Worm (Caenorhabditis elegans) whole organism, young adult: ENCODE results near the gene C23G10.11.

Source experiments
- B0019.2 ChIP-seq: fragments of 200-800 bp; sonication (Bioruptor generic); conservative IDR thresholded peaks from 2 replicates; pipeline ENCODE4 v1.3.6; 2022; ENCODE audit warnings: missing genetic modification reagents, missing genetic modification characterization, missing compliant biosample characterization
- B0035.1 ChIP-seq: sonication (generic microtip); optimal IDR thresholded peaks from 2 replicates; lab custom pipeline; 2016; ENCODE audit warnings: missing genetic modification characterization, mild to moderate bottlenecking, missing compliant biosample characterization, missing genotype, missing genetic modification reagents
- B0261.1 ChIP-seq: sonication (generic microtip); optimal IDR thresholded peaks from 2 replicates; lab custom pipeline; 2016; ENCODE audit warnings: mild to moderate bottlenecking, missing genetic modification characterization, moderate library complexity, missing compliant biosample characterization
- F37B4.10 ChIP-seq: fragments of 200-800 bp; sonication (Bioruptor generic); IDR thresholded peaks from 2 replicates; pipeline ENCODE4 v1.3.6; 2022; ENCODE audit warnings: missing genetic modification characterization, missing compliant biosample characterization
- F49E8.2 ChIP-seq: sonication (generic microtip); optimal IDR thresholded peaks from 3 replicates; lab custom pipeline; 2017; ENCODE audit warnings: missing genetic modification characterization, mild to moderate bottlenecking, missing compliant biosample characterization, antibody characterized with exemption, moderate library complexity; ENCODE audit not compliant: insufficient read depth
- F55B11.4 ChIP-seq: sonication (generic microtip); optimal IDR thresholded peaks from 2 replicates; lab custom pipeline; 2016; ENCODE audit warnings: missing compliant biosample characterization, missing genetic modification characterization, borderline replicate concordance; ENCODE audit not compliant: insufficient read depth
- K11D2.4 ChIP-seq: fragments of 200-800 bp; sonication (Bioruptor generic); IDR thresholded peaks from 2 replicates; pipeline ENCODE4 v1.3.6; 2022; ENCODE audit warnings: missing genetic modification reagents, missing genetic modification characterization, missing compliant biosample characterization
- K12H6.12 ChIP-seq: fragments of 200-800 bp; sonication (Bioruptor generic); optimal IDR thresholded peaks from 2 replicates; lab custom pipeline; 2018; ENCODE audit warnings: mild to moderate bottlenecking, missing genetic modification characterization, missing compliant biosample characterization
- T07F8.4 ChIP-seq: sonication (generic microtip); optimal IDR thresholded peaks from 2 replicates; lab custom pipeline; 2016; ENCODE audit warnings: mild to moderate bottlenecking, missing genetic modification characterization, moderate library complexity, missing compliant biosample characterization
- Y79H2A.3 ChIP-seq: fragments of 200-800 bp; sonication (Bioruptor generic); conservative IDR thresholded peaks from 2 replicates; pipeline ENCODE4 v1.3.6; 2022; ENCODE audit warnings: missing genetic modification reagents, missing genetic modification characterization, missing compliant biosample characterization
- aptf-2 ChIP-seq: fragments of 200-800 bp; sonication (Bioruptor generic); conservative IDR thresholded peaks from 2 replicates; pipeline ENCODE4 v1.3.6; 2022; ENCODE audit warnings: missing genetic modification reagents, missing genetic modification characterization, missing compliant biosample characterization
- aptf-3 ChIP-seq: fragments of 200-800 bp; sonication (Bioruptor generic); IDR thresholded peaks from 2 replicates; pipeline ENCODE4 v1.3.6; 2022; ENCODE audit warnings: missing genetic modification characterization, missing compliant biosample characterization
- atf-7 ChIP-seq: sonication (generic microtip); optimal IDR thresholded peaks from 2 replicates; lab custom pipeline; 2017; ENCODE audit warnings: mild to moderate bottlenecking, missing genetic modification characterization, missing compliant biosample characterization
- athp-1 ChIP-seq: sonication (generic microtip); optimal IDR thresholded peaks from 2 replicates; lab custom pipeline; 2017; ENCODE audit warnings: mild to moderate bottlenecking, missing genetic modification characterization, missing compliant biosample characterization
- attf-6 ChIP-seq: fragments of 200-800 bp; sonication (Bioruptor generic); IDR thresholded peaks from 2 replicates; pipeline ENCODE4 v1.3.6; 2022; ENCODE audit warnings: missing genetic modification reagents, missing genetic modification characterization, missing compliant biosample characterization
- ceh-100 ChIP-seq: fragments of 200-800 bp; sonication (Bioruptor generic); IDR thresholded peaks from 2 replicates; pipeline ENCODE4 v1.3.6; 2022; ENCODE audit warnings: missing genetic modification reagents, missing genetic modification characterization, missing compliant biosample characterization
- ceh-27 ChIP-seq: fragments of 200-800 bp; sonication (Bioruptor generic); optimal IDR thresholded peaks from 2 replicates; lab custom pipeline; 2018; ENCODE audit warnings: mild to moderate bottlenecking, missing genetic modification characterization, moderate library complexity, missing compliant biosample characterization
- ceh-79 ChIP-seq: sonication (generic microtip); optimal IDR thresholded peaks from 2 replicates; lab custom pipeline; 2017; ENCODE audit warnings: mild to moderate bottlenecking, missing genetic modification characterization, missing compliant biosample characterization
- die-1 ChIP-seq: sonication (generic microtip); optimal IDR thresholded peaks from 2 replicates; lab custom pipeline; 2016; ENCODE audit warnings: missing genotype, mild to moderate bottlenecking, missing genetic modification characterization, missing compliant biosample characterization
- egl-44 ChIP-seq: fragments of 200-800 bp; sonication (Bioruptor generic); IDR thresholded peaks from 2 replicates; pipeline ENCODE4 v1.3.6; 2022; ENCODE audit warnings: missing genetic modification reagents, missing genetic modification characterization, missing compliant biosample characterization
- egrh-3 ChIP-seq: fragments of 200-800 bp; sonication (Bioruptor generic); IDR thresholded peaks from 2 replicates; pipeline ENCODE4 v1.3.6; 2022; ENCODE audit warnings: missing genetic modification reagents, missing genetic modification characterization, missing compliant biosample characterization
- ets-4 ChIP-seq: fragments of 200-800 bp; sonication (Bioruptor generic); optimal IDR thresholded peaks from 2 replicates; lab custom pipeline; 2018; ENCODE audit warnings: mild to moderate bottlenecking, missing genetic modification characterization, missing compliant biosample characterization
- him-1 ChIP-seq: sonication (generic microtip); optimal IDR thresholded peaks from 2 replicates; lab custom pipeline; 2016; ENCODE audit warnings: missing genotype, missing genetic modification reagents, missing genetic modification characterization, missing compliant biosample characterization
- hmg-1.2 ChIP-seq: fragments of 200-800 bp; sonication (Bioruptor generic); IDR thresholded peaks from 2 replicates; pipeline ENCODE4 v1.3.6; 2022; ENCODE audit warnings: missing genetic modification reagents, missing genetic modification characterization, missing compliant biosample characterization
- let-607 ChIP-seq, 2 experiments: fragments of 200-800 bp in 1 of 2; sonication (Bioruptor generic) in 1 of 2; sonication (generic microtip) in 1 of 2; optimal IDR thresholded peaks; 2 replicates each; lab custom pipeline; 2016 to 2018; ENCODE audit warnings: mild to moderate bottlenecking in 2 of 2, missing compliant biosample characterization in 2 of 2, missing genetic modification characterization in 2 of 2, moderate library complexity in 2 of 2, missing genotype in 1 of 2
- lin-35 ChIP-seq, 3 experiments: fragments of 150-350 bp in 2 of 3; sonication (generic microtip) in 1 of 3; optimal IDR thresholded peaks; 2 replicates each; lab custom pipeline; 2014 to 2018; ENCODE audit warnings: missing biosample characterization in 3 of 3, missing genetic modification characterization in 3 of 3, missing genetic modification reagents in 3 of 3
- lsl-1 ChIP-seq: fragments of 200-800 bp; sonication (Bioruptor generic); optimal IDR thresholded peaks from 2 replicates; lab custom pipeline; 2018; ENCODE audit warnings: mild to moderate bottlenecking, missing genetic modification characterization, moderate library complexity, missing compliant biosample characterization
- madf-10 ChIP-seq: sonication (generic microtip); optimal IDR thresholded peaks from 2 replicates; lab custom pipeline; 2016; ENCODE audit warnings: mild to moderate bottlenecking, missing genetic modification characterization, missing compliant biosample characterization
- nhr-120 ChIP-seq: fragments of 200-800 bp; sonication (Bioruptor generic); IDR thresholded peaks from 2 replicates; pipeline ENCODE4 v1.3.6; 2022; ENCODE audit warnings: missing genetic modification characterization, missing compliant biosample characterization
- nhr-80 ChIP-seq: sonication (generic microtip); optimal IDR thresholded peaks from 2 replicates; lab custom pipeline; 2016; ENCODE audit warnings: missing genetic modification characterization, missing compliant biosample characterization
- pbrm-1 ChIP-seq: fragments of 200-800 bp; sonication (Bioruptor generic); IDR thresholded peaks from 2 replicates; pipeline ENCODE4 v1.3.6; 2022; ENCODE audit warnings: missing genetic modification reagents, missing genetic modification characterization, missing compliant biosample characterization
- pha-4 ChIP-seq: fragments of 150-350 bp; sonication (generic microtip); optimal IDR thresholded peaks from 2 replicates; lab custom pipeline; 2014; ENCODE audit warnings: missing biosample characterization, missing genetic modification reagents, missing genetic modification characterization
- rec-8 ChIP-seq, 2 experiments: sonication (generic microtip); optimal IDR thresholded peaks; 2 replicates each; lab custom pipeline; 2016; ENCODE audit warnings: mild to moderate bottlenecking in 2 of 2, missing genetic modification characterization in 2 of 2, missing genetic modification reagents in 2 of 2, missing genotype in 2 of 2, missing biosample characterization in 1 of 2, missing compliant biosample characterization in 1 of 2, moderate library complexity in 1 of 2
- snpc-1.1 ChIP-seq: sonication (generic microtip); optimal IDR thresholded peaks from 2 replicates; lab custom pipeline; 2017; ENCODE audit warnings: missing genetic modification characterization, mild to moderate bottlenecking, missing compliant biosample characterization, antibody characterized with exemption, moderate library complexity, missing genotype, missing genetic modification reagents; ENCODE audit not compliant: insufficient read depth
- snpc-4 ChIP-seq, 5 experiments: fragments of 150-350 bp in 1 of 5; sonication (generic microtip) in 4 of 5; optimal IDR thresholded peaks; 2 replicates each; lab custom pipeline; 2014 to 2018; ENCODE audit warnings: missing genetic modification characterization in 5 of 5, missing biosample characterization in 3 of 5, antibody characterized with exemption in 2 of 5, mild to moderate bottlenecking in 2 of 5, missing compliant biosample characterization in 2 of 5, missing genotype in 2 of 5, moderate library complexity in 2 of 5, missing genetic modification reagents in 1 of 5
- sptf-2 ChIP-seq: fragments of 200-800 bp; sonication (Bioruptor generic); optimal IDR thresholded peaks from 2 replicates; lab custom pipeline; 2018; ENCODE audit warnings: mild to moderate bottlenecking, missing genetic modification characterization, missing compliant biosample characterization
- xnd-1 ChIP-seq: sonication (generic microtip); optimal IDR thresholded peaks from 2 replicates; lab custom pipeline; 2016; ENCODE audit warnings: missing genotype, missing genetic modification reagents, missing genetic modification characterization, missing compliant biosample characterization
- zim-3 ChIP-seq: sonication (generic microtip); optimal IDR thresholded peaks from 2 replicates; lab custom pipeline; 2017; ENCODE audit warnings: mild to moderate bottlenecking, missing genetic modification characterization, moderate library complexity, missing compliant biosample characterization
- ztf-28 ChIP-seq: fragments of 200-800 bp; sonication (Bioruptor generic); IDR thresholded peaks from 2 replicates; pipeline ENCODE4 v1.3.6; 2022; ENCODE audit warnings: missing genetic modification reagents, missing genetic modification characterization, missing compliant biosample characterization

The C23G10.11 gene

DNA sequence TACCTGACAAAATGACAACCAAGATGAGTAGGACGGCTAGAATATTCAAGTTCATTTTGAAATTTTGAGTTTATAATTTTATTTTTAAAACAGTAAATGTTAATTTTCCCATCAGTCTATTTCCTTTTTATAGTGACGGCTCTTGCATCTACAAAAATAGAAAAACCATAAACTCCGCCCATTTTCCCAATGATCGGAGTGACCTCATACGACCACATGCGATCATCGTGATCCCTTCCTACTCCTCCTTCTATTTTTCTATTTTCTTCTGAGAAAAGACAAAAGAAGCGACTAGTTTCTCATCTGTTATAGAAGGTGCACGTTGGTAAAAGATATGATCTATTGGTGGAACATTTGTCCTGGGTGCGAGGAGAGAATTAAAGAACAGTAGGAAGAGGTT lies at the start of gene C23G10.11:
C23G10.11 (minus strand) TSS at position 101 of the 400 bp plus-strand sequence.
- TF ChIP-seq ceh-27 (GFP tag; lab: Kevin White, UChicago) (no peak), B0035.1 (tag; lab: Kevin White, UChicago) (no peak), Y79H2A.3 (GFP tag; lab: Robert Waterston, UW) (no peak), aptf-2 (GFP tag; lab: Robert Waterston, UW) (no peak), ztf-28 (GFP tag; lab: Robert Waterston, UW) (no peak), rec-8 (tag; optimal IDR thresholded peaks at IDR 0.05; lab: Kevin White, UChicago) (no peak), egl-44 (GFP tag; lab: Robert Waterston, UW) (no peak), B0261.1 (tag; lab: Kevin White, UChicago) (no peak)

DNA sequence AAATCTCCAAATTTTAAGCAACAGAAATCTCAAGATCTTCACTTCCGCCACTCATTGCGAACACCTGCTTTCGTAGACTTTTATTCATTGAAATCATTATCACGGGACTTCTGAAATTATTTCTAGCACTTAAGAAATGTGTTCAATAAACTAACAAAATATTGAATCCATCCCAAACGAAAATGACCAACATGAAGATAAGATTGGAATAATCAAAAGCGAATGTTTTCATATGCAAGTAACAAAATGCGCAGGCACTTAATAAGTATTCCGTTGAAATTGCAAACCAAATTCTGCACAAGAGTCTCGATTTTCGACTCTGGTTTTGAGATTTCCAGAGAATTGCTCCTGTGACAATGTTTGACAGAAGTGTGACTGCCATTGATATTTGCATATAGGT lies 49.1 kb upstream of the C23G10.11 start, which contains the start of gene srg-5:
srg-5 (minus strand) TSS at position 101 of the 400 bp plus-strand sequence.
- TF ChIP-seq die-1 (tag; lab: Kevin White, UChicago), result no peak
- no peak for TF ChIP-seq ceh-100
- TF ChIP-seq T07F8.4 (tag; lab: Kevin White, UChicago), result no peak

DNA sequence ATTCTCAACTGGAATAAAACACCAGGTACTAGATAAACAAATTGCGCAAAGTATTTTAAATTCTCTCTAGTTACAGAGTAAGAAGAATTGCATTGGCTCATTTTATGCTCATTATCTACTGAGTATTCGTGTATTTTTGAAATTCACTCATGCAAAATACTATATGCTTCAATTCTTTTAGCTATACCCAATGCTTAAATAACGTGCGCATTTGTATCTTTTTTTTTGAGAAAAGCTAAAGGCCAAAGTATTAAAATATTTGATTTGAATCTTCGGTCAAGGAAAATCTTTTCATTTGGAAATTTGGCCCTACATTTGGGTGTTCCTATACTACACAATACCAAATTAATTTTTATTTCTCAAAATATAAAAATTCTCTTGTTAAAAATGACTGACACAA lies 46.6 kb upstream of the C23G10.11 start, which contains the start of gene srg-4:
srg-4 (minus strand) TSS at position 101 of the 400 bp plus-strand sequence.
- no peak for TF ChIP-seq hmg-1.2 (GFP tag; lab: Robert Waterston, UW)
- TF ChIP-seq ceh-79 (tag; lab: Kevin White, UChicago), result no peak
- TF ChIP-seq aptf-3 (GFP tag; lab: Robert Waterston, UW), result no peak
- no peak for TF ChIP-seq xnd-1 (tag; lab: Kevin White, UChicago)
- no peak for TF ChIP-seq egrh-3 (GFP tag; lab: Robert Waterston, UW)
- TF ChIP-seq attf-6 (GFP tag; lab: Robert Waterston, UW), result no peak
- TF ChIP-seq nhr-120, result no peak
- no peak for TF ChIP-seq pbrm-1
- TF ChIP-seq T07F8.4 (tag; lab: Kevin White, UChicago), result no peak
- TF ChIP-seq snpc-4 (GFP tag; optimal IDR thresholded peaks at IDR 0.05; lab: Kevin White, UChicago), result no peak
- no peak for TF ChIP-seq snpc-4 (tag; optimal IDR thresholded peaks at IDR 0.05; lab: Kevin White, UChicago)
- TF ChIP-seq pha-4 (tag; lab: Kevin White, UChicago), result no peak
- TF ChIP-seq aptf-2 (GFP tag; lab: Robert Waterston, UW), result no peak
- no peak for TF ChIP-seq nhr-80 (tag; lab: Kevin White, UChicago)
- no peak for TF ChIP-seq die-1 (tag; lab: Kevin White, UChicago)
- no peak for TF ChIP-seq lin-35 (GFP tag; optimal IDR thresholded peaks at IDR 0.05; lab: Kevin White, UChicago)
- no peak for TF ChIP-seq let-607 (tag; optimal IDR thresholded peaks at IDR 0.05; lab: Kevin White, UChicago)
- TF ChIP-seq, all 124 proteins: peak for 0

DNA sequence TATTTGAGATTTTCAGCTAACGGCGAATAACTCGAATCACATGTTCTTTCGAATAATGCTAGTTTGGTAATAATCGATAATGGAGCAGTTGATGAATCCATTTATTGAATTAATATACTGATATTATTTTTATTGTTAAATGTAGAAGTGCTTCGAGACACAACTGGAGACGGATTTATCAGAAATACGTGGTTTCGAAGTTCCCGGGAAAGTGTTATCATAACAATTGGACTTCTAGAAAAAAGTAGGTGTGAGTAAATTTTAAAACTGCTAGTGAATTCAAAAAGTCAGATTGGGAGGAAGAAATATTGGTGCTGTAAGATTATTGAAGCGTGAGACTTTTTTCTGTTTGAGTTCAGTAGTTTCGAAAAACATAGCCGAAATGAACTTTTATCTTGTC lies 44.7 kb upstream of the C23G10.11 start, which contains the start of gene srg-2:
srg-2 (minus strand) TSS at position 101 of the 400 bp plus-strand sequence.
- TF ChIP-seq atf-7 (tag; lab: Kevin White, UChicago), result no peak
- no peak for TF ChIP-seq F37B4.10 (GFP tag; lab: Robert Waterston, UW)
- TF ChIP-seq egrh-3 (GFP tag; lab: Robert Waterston, UW), result no peak
- no peak for TF ChIP-seq K12H6.12
- TF ChIP-seq F55B11.4, result no peak
- TF ChIP-seq egl-44 (GFP tag; lab: Robert Waterston, UW), result no peak

DNA sequence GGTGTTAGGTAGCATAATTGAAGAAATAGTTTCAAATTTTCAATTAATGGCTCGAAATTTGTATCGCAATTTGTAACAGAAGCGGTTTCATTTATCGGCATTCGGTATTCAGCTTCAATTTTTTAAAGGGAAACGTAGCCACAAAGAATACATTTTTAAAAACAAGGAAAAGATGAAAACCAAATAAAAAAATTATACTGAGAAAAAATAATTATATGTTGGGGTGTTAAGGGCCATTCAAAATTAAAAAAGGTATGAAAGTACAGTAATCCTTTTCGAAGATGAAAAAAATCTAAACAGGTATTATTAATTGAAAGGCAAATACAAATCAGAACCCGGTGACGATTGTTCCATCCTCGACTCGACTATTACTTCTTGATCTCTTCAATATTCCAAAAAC lies 42.9 kb upstream of the C23G10.11 start, which contains the start of gene srg-1:
srg-1 (minus strand) TSS at position 101 of the 400 bp plus-strand sequence.
- no peak for TF ChIP-seq him-1 (tag; lab: Kevin White, UChicago)
- no peak for TF ChIP-seq T07F8.4 (tag; lab: Kevin White, UChicago)
- no peak for TF ChIP-seq athp-1 (tag; lab: Kevin White, UChicago)
- no peak for TF ChIP-seq ets-4 (GFP tag; lab: Kevin White, UChicago)
- no peak for TF ChIP-seq madf-10 (tag; lab: Kevin White, UChicago)
- no peak for TF ChIP-seq ceh-79 (tag; lab: Kevin White, UChicago)
- no peak for TF ChIP-seq K11D2.4
- no peak for TF ChIP-seq lsl-1
- no peak for TF ChIP-seq B0019.2 (GFP tag; lab: Robert Waterston, UW)
- TF ChIP-seq snpc-1.1 (tag; lab: Kevin White, UChicago), result no peak
- no peak for TF ChIP-seq zim-3
- TF ChIP-seq sptf-2 (GFP tag; lab: Kevin White, UChicago), result no peak
- TF ChIP-seq lin-35 (GFP tag; optimal IDR thresholded peaks at IDR 0.05; lab: Kevin White, UChicago), result no peak
- no peak for TF ChIP-seq F49E8.2 (tag; lab: Kevin White, UChicago)
